Worm (Caenorhabditis elegans) whole organism, midembryonic: ENCODE results near the gene Y66D12A.6.

Experiments
- flt-1 ChIP-seq: fragments of 200-800 bp; sonication (Bioruptor generic); IDR thresholded peaks from 2 replicates; pipeline ENCODE4 v1.3.6; 2022; ENCODE audit warnings: missing genetic modification characterization, missing compliant biosample characterization
- klf-2 ChIP-seq: fragments of 200-800 bp; sonication (Bioruptor generic); conservative IDR thresholded peaks from 2 replicates; pipeline ENCODE4 v1.3.6; 2022; ENCODE audit warnings: missing genetic modification reagents, missing genetic modification characterization, missing compliant biosample characterization
- ref-1 ChIP-seq: fragments of 200-800 bp; sonication (Bioruptor generic); conservative IDR thresholded peaks from 2 replicates; pipeline ENCODE4 v1.3.6; 2022; ENCODE audit warnings: missing genetic modification reagents, missing genetic modification characterization, missing compliant biosample characterization
- tab-1 ChIP-seq: fragments of 200-800 bp; sonication (Bioruptor generic); IDR thresholded peaks from 2 replicates; pipeline ENCODE4 v1.3.6; 2022; ENCODE audit warnings: missing genetic modification characterization, missing compliant biosample characterization
- ztf-23 ChIP-seq: fragments of 200-800 bp; sonication (Bioruptor generic); IDR thresholded peaks from 2 replicates; pipeline ENCODE4 v1.3.6; 2022; ENCODE audit warnings: missing genetic modification reagents, missing genetic modification characterization, missing compliant biosample characterization
- ztf-29 ChIP-seq: fragments of 200-800 bp; sonication (Bioruptor generic); IDR thresholded peaks from 2 replicates; pipeline ENCODE4 v1.3.6; 2022; ENCODE audit warnings: missing genetic modification reagents, missing genetic modification characterization, missing compliant biosample characterization

ce11 chrIII:11629354-11629753 is 48.2 kb upstream of the Y66D12A.6 start, which contains the start of gene Y66A7A.7:
- TF ChIP-seq flt-1 (GFP tag; lab: Robert Waterston, UW) (no peak), ref-1 (GFP tag; lab: Robert Waterston, UW) (no peak), ztf-23 (no peak), klf-2 (GFP tag; lab: Robert Waterston, UW) (no peak), tab-1 (GFP tag; lab: Robert Waterston, UW) (no peak), ztf-29 (GFP tag; lab: Robert Waterston, UW) (no peak)
